Worm (Caenorhabditis elegans): ENCODE measurements around the gene gcy-18.

The gcy-18 gene

DNA sequence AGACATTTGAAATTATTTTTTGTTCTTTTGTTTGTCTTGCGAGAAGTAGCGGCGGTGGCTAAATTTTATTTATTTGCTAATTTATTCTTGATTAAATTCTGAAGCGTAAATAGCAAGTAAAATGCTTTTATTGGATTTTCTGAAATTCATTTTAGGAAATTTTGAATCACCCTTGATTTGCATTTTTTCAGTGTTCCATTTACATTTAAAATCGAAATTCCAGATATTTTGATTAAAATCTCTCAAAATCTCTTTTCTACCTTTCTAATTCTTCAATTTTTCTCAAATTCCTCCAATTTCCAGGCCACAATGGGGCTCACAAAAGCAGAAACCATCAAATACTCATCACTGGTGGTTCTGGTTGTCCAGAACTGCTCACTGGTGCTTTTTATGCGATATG is 4.6 kb upstream of the gcy-18 start, which contains the start of gene nstp-5 (continued):
- TF ChIP-seq madf-8 (GFP tag; conservative IDR thresholded peaks at IDR 0.05), result no peak
- TF ChIP-seq nhr-120 (GFP tag; IDR thresholded peaks at IDR 0.05), result no peak

DNA sequence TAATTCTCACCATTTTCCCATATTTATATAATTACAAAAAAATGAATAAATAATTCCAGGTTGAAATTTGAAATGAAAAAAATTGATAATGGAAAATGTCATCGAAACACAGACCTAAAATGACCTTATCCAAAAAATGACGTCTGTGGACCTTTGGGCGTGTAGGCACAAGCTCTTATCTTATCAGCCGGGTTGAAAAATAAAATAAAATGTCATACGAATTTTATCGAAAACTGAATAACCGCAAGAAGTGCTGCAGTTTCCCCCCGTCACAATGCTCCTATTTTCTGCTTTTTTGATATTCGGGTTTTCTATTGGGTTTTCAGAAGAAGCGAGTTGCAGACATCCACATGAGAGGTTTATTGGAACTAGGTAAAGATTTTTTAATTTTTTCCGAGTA is 6.0 kb downstream of the gcy-18 start, which contains the start of gene clec-186:
Gene clec-186 (plus strand): TSS at position 226 of the 400 bp plus-strand sequence.
- no peak for TF ChIP-seq lin-54 (GFP tag; optimal IDR thresholded peaks at IDR 0.05)
- no peak for TF ChIP-seq gei-17 (GFP tag; optimal IDR thresholded peaks at IDR 0.05)
- TF ChIP-seq lsy-27 (tag; optimal IDR thresholded peaks at IDR 0.05; ENCODE audit: borderline replicate concordance, insufficient read depth), result no peak
- TF ChIP-seq dox-1 (GFP tag; IDR thresholded peaks at IDR 0.05), result peak; percentile 53
- TF ChIP-seq F37B4.10 (GFP tag; IDR thresholded peaks at IDR 0.05), result no peak
- TF ChIP-seq F57C9.4 (tag; optimal IDR thresholded peaks at IDR 0.05), result no peak
- TF ChIP-seq tbp1 (GFP tag; optimal IDR thresholded peaks at IDR 0.05), result no peak
- TF ChIP-seq nhr-80 (tag; optimal IDR thresholded peaks at IDR 0.05), result peak; percentile 90
- 0 out of 2 replicates have a peak, but pooled peaks have one; percentile 24 for TF ChIP-seq nfyb-1 (GFP tag; IDR thresholded peaks at IDR 0.05)
- no peak for TF ChIP-seq F49E8.2 (tag; optimal IDR thresholded peaks at IDR 0.05; ENCODE audit: insufficient read depth)
- TF ChIP-seq ztf-22 (GFP tag; optimal IDR thresholded peaks at IDR 0.05), result peak; percentile 11
- no peak for TF ChIP-seq ZK185.1 (tag; optimal IDR thresholded peaks at IDR 0.05; ENCODE audit: poor library complexity, severe bottlenecking)
- no peak for TF ChIP-seq nhr-27 (tag; optimal IDR thresholded peaks at IDR 0.05)
- peak; percentile 0 for TF ChIP-seq atf-7 (tag; optimal IDR thresholded peaks at IDR 0.05)

DNA sequence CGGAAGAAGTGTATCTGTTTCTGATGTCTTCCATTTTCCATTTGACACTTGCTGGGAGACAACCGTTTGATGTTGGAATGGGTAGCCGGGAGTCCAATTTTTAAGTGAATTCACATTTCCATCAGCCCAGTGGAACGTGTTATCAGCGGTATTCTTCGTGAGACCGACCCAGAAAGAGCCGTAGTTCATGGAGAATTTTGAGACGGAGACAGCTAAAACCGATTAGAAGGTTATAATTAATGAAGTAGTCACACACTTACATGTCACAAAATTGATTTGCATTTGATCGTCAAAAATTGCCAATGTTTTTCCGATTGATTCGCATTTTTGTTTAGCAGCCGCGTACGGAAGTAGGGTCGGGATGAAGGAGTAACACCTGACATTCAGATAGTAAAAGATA is 9.5 kb downstream of the gcy-18 start:
- TF ChIP-seq attf-5 (GFP tag; optimal IDR thresholded peaks at IDR 0.05) (no peak), let-607 (tag; optimal IDR thresholded peaks at IDR 0.05) (peak in 1 of 2 experiments; percentile 16), nhr-80 (tag; optimal IDR thresholded peaks at IDR 0.05) (peak; percentile 88), F52B5.7 (tag; optimal IDR thresholded peaks at IDR 0.05) (no peak), ets-4 (GFP tag; optimal IDR thresholded peaks at IDR 0.05) (peak; percentile 26)

DNA sequence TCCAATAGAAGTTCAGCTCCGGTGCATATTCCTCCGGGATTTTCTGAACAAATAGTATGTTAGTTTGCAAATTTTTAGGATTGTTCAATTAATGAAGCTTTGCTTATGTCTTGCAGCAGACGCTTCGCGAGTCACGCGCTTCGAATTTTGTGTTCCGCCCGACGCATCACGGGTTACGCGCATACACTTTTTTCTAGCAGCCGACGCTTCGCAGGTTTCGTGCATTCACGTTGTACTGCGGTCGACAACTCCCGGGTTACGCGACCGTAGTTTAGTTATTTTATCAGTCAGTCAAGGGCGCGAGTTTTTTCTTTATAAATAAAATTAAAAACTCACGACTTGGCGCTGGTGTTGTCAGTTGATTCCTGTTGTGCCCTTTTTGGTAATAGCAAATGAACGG is 9.9 kb downstream of the gcy-18 start:
- no peak for TF ChIP-seq snpc-4 (GFP tag; optimal IDR thresholded peaks at IDR 0.05)
- peak; percentile 46 to 89 (median 70) for TF ChIP-seq snpc-4 (tag; optimal IDR thresholded peaks at IDR 0.05)
- 0 out of 2 replicates have a peak, but pooled peaks have one; percentile 25 for TF ChIP-seq F37B4.10 (GFP tag; IDR thresholded peaks at IDR 0.05)
- TF ChIP-seq F33H1.4 (GFP tag; IDR thresholded peaks at IDR 0.05), result no peak

DNA sequence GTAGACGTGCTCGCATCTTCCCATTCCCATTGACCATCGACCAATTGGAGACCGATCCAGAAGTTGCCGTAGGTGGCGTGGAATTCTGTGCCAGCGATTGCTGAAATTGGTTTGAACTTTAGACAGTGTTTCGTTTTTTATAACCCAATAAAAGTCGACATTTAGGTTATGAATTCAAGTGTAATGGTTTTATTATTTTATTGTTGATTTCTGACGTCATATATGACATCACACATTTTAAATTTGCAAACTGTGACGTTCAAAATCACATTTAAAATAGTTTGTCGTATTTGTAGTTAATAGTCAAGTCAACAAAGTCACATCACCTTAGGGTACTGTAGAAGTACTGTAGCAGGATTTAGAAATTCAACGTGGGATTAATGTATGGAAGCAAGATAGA is 10.4 kb downstream of the gcy-18 start:
- no peak for TF ChIP-seq hrde-1 (tag; optimal IDR thresholded peaks at IDR 0.05; ENCODE audit: borderline replicate concordance)
- TF ChIP-seq repo-1 (tag; optimal IDR thresholded peaks at IDR 0.05), result no peak
- TF ChIP-seq Y56A3A.18 (GFP tag; IDR thresholded peaks at IDR 0.05), result no peak
- no peak for TF ChIP-seq pha-4 (tag; optimal IDR thresholded peaks at IDR 0.05)
- TF ChIP-seq nfya-2 (GFP tag; IDR thresholded peaks at IDR 0.05), result no peak
- TF ChIP-seq ztf-28 (GFP tag; IDR thresholded peaks at IDR 0.05), result no peak
- no peak for TF ChIP-seq rcor-1 (GFP tag; IDR thresholded peaks at IDR 0.05)
- TF ChIP-seq B0019.2 (GFP tag; conservative IDR thresholded peaks at IDR 0.05), result no peak
- no peak for TF ChIP-seq nfya-1 (tag; optimal IDR thresholded peaks at IDR 0.05; ENCODE audit: borderline replicate concordance, insufficient read depth)
- no peak for TF ChIP-seq Y53G8AR.9 (GFP tag; conservative IDR thresholded peaks at IDR 0.05)
- TF ChIP-seq snpc-4 (GFP tag; optimal IDR thresholded peaks at IDR 0.05), result no peak
- no peak for TF ChIP-seq snpc-4 (tag; optimal IDR thresholded peaks at IDR 0.05)
- no peak for TF ChIP-seq F39B2.1 (GFP tag; IDR thresholded peaks at IDR 0.05)
- TF ChIP-seq hlh-26 (GFP tag; conservative IDR thresholded peaks at IDR 0.05), result no peak
- no peak for TF ChIP-seq ama-1 (optimal IDR thresholded peaks at IDR 0.05)
- TF ChIP-seq ama-1 (GFP tag; optimal IDR thresholded peaks at IDR 0.05), result no peak
- TF ChIP-seq attf-3 (GFP tag; conservative IDR thresholded peaks at IDR 0.05), result no peak

Data from whole organism, young adult.